Worm (Caenorhabditis elegans) whole organism, early embryonic: Measurements from ENCODE around the gene sri-9.

Experiments used
- B0310.2 ChIP-seq: sonication (generic microtip); optimal IDR thresholded peaks from 2 replicates; lab custom pipeline; 2016; ENCODE audit warnings: mild to moderate bottlenecking, missing genetic modification characterization, missing compliant biosample characterization
- F13C5.2 ChIP-seq: sonication (generic microtip); optimal IDR thresholded peaks from 2 replicates; lab custom pipeline; 2017; ENCODE audit warnings: mild to moderate bottlenecking, missing genetic modification characterization, inconsistent platforms, missing compliant biosample characterization
- ama-1 ChIP-seq: fragments of 150-350 bp; optimal IDR thresholded peaks from 2 replicates; lab custom pipeline; 2014
- ets-7 ChIP-seq: sonication (generic microtip); optimal IDR thresholded peaks from 2 replicates; lab custom pipeline; 2016; ENCODE audit warnings: missing genotype, missing genetic modification characterization, missing compliant biosample characterization
- hmbx-1 ChIP-seq: sonication (generic microtip); optimal IDR thresholded peaks from 2 replicates; lab custom pipeline; 2016; ENCODE audit warnings: mild to moderate bottlenecking, missing genetic modification characterization, missing compliant biosample characterization
- hmg-4 ChIP-seq: fragments of 200-800 bp; sonication (Bioruptor generic); optimal IDR thresholded peaks from 2 replicates; lab custom pipeline; 2018; ENCODE audit warnings: mild to moderate bottlenecking, missing genetic modification characterization, missing compliant biosample characterization
- hnd-1 ChIP-seq: sonication (generic microtip); optimal IDR thresholded peaks from 2 replicates; lab custom pipeline; 2016; ENCODE audit warnings: missing genetic modification characterization, missing compliant biosample characterization
- pes-1 ChIP-seq: fragments of 200-800 bp; sonication (Bioruptor generic); IDR thresholded peaks from 2 replicates; pipeline ENCODE4 v1.3.6; 2022; ENCODE audit warnings: missing genetic modification reagents, missing genetic modification characterization, missing compliant biosample characterization
- scrt-1 ChIP-seq: fragments of 200-800 bp; sonication (Bioruptor generic); IDR thresholded peaks from 2 replicates; pipeline ENCODE4 v1.3.6; 2022; ENCODE audit warnings: missing genetic modification characterization, missing compliant biosample characterization
- tbx-11 ChIP-seq: fragments of 200-800 bp; sonication (Bioruptor generic); IDR thresholded peaks from 2 replicates; pipeline ENCODE4 v1.3.6; 2022; ENCODE audit warnings: missing genetic modification characterization, missing compliant biosample characterization
- tbx-37 ChIP-seq: fragments of 200-800 bp; sonication (Bioruptor generic); conservative IDR thresholded peaks from 2 replicates; pipeline ENCODE4 v1.3.6; 2022; ENCODE audit warnings: missing genetic modification reagents, missing genetic modification characterization, missing compliant biosample characterization
- tra-4 ChIP-seq: sonication (generic microtip); optimal IDR thresholded peaks from 2 replicates; lab custom pipeline; 2017; ENCODE audit warnings: missing genetic modification characterization, missing compliant biosample characterization

- TF ChIP-seq ama-1: no peak
- no peak for TF ChIP-seq hmbx-1 (tag; lab: Kevin White, UChicago)
- TF ChIP-seq tbx-37 (GFP tag; lab: Robert Waterston, UW): no peak
- TF ChIP-seq hnd-1 (tag; lab: Kevin White, UChicago): no peak
- TF ChIP-seq F13C5.2: no peak
- no peak for TF ChIP-seq ets-7 (tag; lab: Kevin White, UChicago)
- no peak for TF ChIP-seq tbx-11 (GFP tag; lab: Robert Waterston, UW)
- no peak for TF ChIP-seq pes-1
- no peak for TF ChIP-seq hmg-4 (GFP tag; lab: Kevin White, UChicago)
- no peak for TF ChIP-seq scrt-1 (GFP tag; lab: Robert Waterston, UW)
- no peak for TF ChIP-seq tra-4 (tag; lab: Kevin White, UChicago)
- TF ChIP-seq B0310.2 (tag; lab: Kevin White, UChicago): no peak
These were observed 9.5 kb upstream of the sri-9 start, which contains the start of gene srz-95 for ce11 chrV:16991734-16992133.
